Fruit fly (Drosophila melanogaster): ENCODE results near the gene Tbh.
A peak's percentile ranks its signal among the peaks of the same experiment; 100 is the strongest.

Tbh gene

dm6 chrX:8075300-8075927, 79.9 kb downstream of the Tbh start, which contains the start of the genes Upf2 and CG1571 (continued):
- TF ChIP-seq ci (GFP tag; IDR thresholded peaks at IDR 0.05) (no peak), Hey (tag; optimal IDR thresholded peaks at IDR 0.05) (no peak), MTF-1 (GFP tag; optimal IDR thresholded peaks at IDR 0.05; ENCODE audit: borderline replicate concordance) (no peak), CG10321 (GFP tag; IDR thresholded peaks at IDR 0.05) (no peak), Jarid2 (GFP tag; optimal IDR thresholded peaks at IDR 0.05) (no peak), Rx (GFP tag; IDR thresholded peaks at IDR 0.05) (no peak), CG15514 (GFP tag; optimal IDR thresholded peaks at IDR 0.05) (peak; percentile 82), CG7839 (tag; optimal IDR thresholded peaks at IDR 0.05) (no peak), CG4617 (GFP tag; optimal IDR thresholded peaks at IDR 0.05; ENCODE audit: borderline replicate concordance) (peak; percentile 52), NK7.1 (GFP tag; optimal IDR thresholded peaks at IDR 0.05) (no peak), ab (GFP tag; optimal IDR thresholded peaks at IDR 0.05) (no peak), ERR (GFP tag; optimal IDR thresholded peaks at IDR 0.05) (no peak), en (GFP tag; optimal IDR thresholded peaks at IDR 0.05) (no peak), fd64A (GFP tag; optimal IDR thresholded peaks at IDR 0.05) (no peak), CG7745 (tag; optimal IDR thresholded peaks at IDR 0.05) (no peak), CG4424 (GFP tag; optimal IDR thresholded peaks at IDR 0.05) (no peak), CG12769 (tag; optimal IDR thresholded peaks at IDR 0.05) (no peak), tio (GFP tag; optimal IDR thresholded peaks at IDR 0.05) (no peak), abd-A (tag; optimal IDR thresholded peaks at IDR 0.05) (no peak), otp (GFP tag; IDR thresholded peaks at IDR 0.05) (no peak), ara (GFP tag; IDR thresholded peaks at IDR 0.05) (no peak), CG9876 (GFP tag; optimal IDR thresholded peaks at IDR 0.05) (no peak), CG7963 (GFP tag; IDR thresholded peaks at IDR 0.05; ENCODE audit: partially characterized antibody) (peak; percentile 51; the same call in 1 of the 3 replicates), zfh2 (GFP tag; optimal IDR thresholded peaks at IDR 0.05) (no peak), Spps (tag; optimal IDR thresholded peaks at IDR 0.05) (no peak), CG7357 (GFP tag; IDR thresholded peaks at IDR 0.05) (peak; percentile 60; the same call in 2 of the 3 replicates), CG14667 (GFP tag; IDR thresholded peaks at IDR 0.05) (no peak), aop (GFP tag; IDR thresholded peaks at IDR 0.05) (no peak), Sry-δ (GFP tag; optimal IDR thresholded peaks at IDR 0.05) (peak; percentile 76), CG4707 (GFP tag; optimal IDR thresholded peaks at IDR 0.05) (no peak), CG31224 (GFP tag; IDR thresholded peaks at IDR 0.05) (no peak), Vsx1 (GFP tag; optimal IDR thresholded peaks at IDR 0.05) (no peak), psq (GFP tag; optimal IDR thresholded peaks at IDR 0.05) (no peak), CG16813 (GFP tag; IDR thresholded peaks at IDR 0.05; ENCODE audit: partially characterized antibody) (peak; percentile 69), gsb (GFP tag; IDR thresholded peaks at IDR 0.05) (no peak), hkb (optimal IDR thresholded peaks at IDR 0.05) (no peak), hkb (GFP tag; IDR thresholded peaks at IDR 0.05) (no peak), vvl (GFP tag; IDR thresholded peaks at IDR 0.05) (no peak), CG6854 (GFP tag; optimal IDR thresholded peaks at IDR 0.05) (no peak), CG6254 (GFP tag; optimal IDR thresholded peaks at IDR 0.05) (no peak), CG32767 (GFP tag; IDR thresholded peaks at IDR 0.05) (no peak), sima (GFP tag; optimal IDR thresholded peaks at IDR 0.05) (no peak), CG12659 (GFP tag; optimal IDR thresholded peaks at IDR 0.05) (peak; percentile 66), twi (tag; optimal IDR thresholded peaks at IDR 0.05) (no peak), CG10274 (GFP tag; optimal IDR thresholded peaks at IDR 0.05) (no peak), vnd (GFP tag; IDR thresholded peaks at IDR 0.05; ENCODE audit: partially characterized antibody) (peak; percentile 63; the same call in 2 of the 3 replicates), Lhr (GFP tag; optimal IDR thresholded peaks at IDR 0.05) (peak; percentile 42), E2f2 (GFP tag; IDR thresholded peaks at IDR 0.05) (peak; percentile 75), CG11723 (GFP tag; optimal IDR thresholded peaks at IDR 0.05) (no peak), MBD-R2 (GFP tag; IDR thresholded peaks at IDR 0.05) (peak; percentile 83), Dek (tag; optimal IDR thresholded peaks at IDR 0.05) (no peak)

Data from whole organism, embryonic.